Worm (Caenorhabditis elegans) whole organism, L4/young adult: Measurements from ENCODE around the gene gnrr-2.

Source experiments
- W03F9.2 ChIP-seq: fragments of 150-350 bp; optimal IDR thresholded peaks from 2 replicates; lab custom pipeline; 2014; ENCODE audit warnings: missing biosample characterization, missing genetic modification characterization
- him-1 ChIP-seq: sonication (generic microtip); optimal IDR thresholded peaks from 2 replicates; lab custom pipeline; 2016; ENCODE audit warnings: missing genotype, missing genetic modification reagents, missing genetic modification characterization, missing compliant biosample characterization

DNA sequence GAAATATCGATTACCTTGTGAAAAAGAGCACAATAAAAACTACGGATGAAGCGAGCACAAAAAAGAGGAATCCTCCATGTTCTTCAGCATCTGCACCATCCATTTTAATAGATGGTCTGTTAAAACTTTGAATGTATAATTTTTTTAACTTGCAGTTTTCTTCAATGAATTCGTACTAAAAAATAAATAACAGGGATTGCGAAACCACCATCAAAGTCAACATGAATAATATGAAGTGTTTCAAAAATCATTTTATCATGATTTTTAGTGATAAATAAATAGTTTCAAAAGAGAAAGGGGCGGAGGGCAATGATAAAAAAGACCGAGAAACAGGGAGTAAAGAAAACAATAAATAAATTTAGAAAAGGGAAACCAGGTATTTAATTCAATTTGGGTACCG, 12.5 kb downstream of the gnrr-2 start, which contains the start of gene dhs-22:
- no peak for TF ChIP-seq W03F9.2
- TF ChIP-seq him-1 (tag; lab: Kevin White, UChicago) = no peak
